Worm (Caenorhabditis elegans) whole organism, early embryonic: ENCODE data around the gene str-44.

Source experiments
- ama-1 ChIP-seq: fragments of 150-350 bp; optimal IDR thresholded peaks from 2 replicates; lab custom pipeline; 2014
- ceh-13 ChIP-seq: fragments of 200-800 bp; sonication (Bioruptor generic); optimal IDR thresholded peaks from 2 replicates; lab custom pipeline; 2018; ENCODE audit warnings: mild to moderate bottlenecking, missing genetic modification characterization, missing compliant biosample characterization
- hmbx-1 ChIP-seq: sonication (generic microtip); optimal IDR thresholded peaks from 2 replicates; lab custom pipeline; 2016; ENCODE audit warnings: mild to moderate bottlenecking, missing genetic modification characterization, missing compliant biosample characterization
- hnd-1 ChIP-seq: sonication (generic microtip); optimal IDR thresholded peaks from 2 replicates; lab custom pipeline; 2016; ENCODE audit warnings: missing genetic modification characterization, missing compliant biosample characterization
- sea-1 ChIP-seq: fragments of 200-800 bp; sonication (Bioruptor generic); conservative IDR thresholded peaks from 2 replicates; pipeline ENCODE4 v1.3.6; 2022; ENCODE audit warnings: missing genetic modification characterization, missing compliant biosample characterization
- tbx-11 ChIP-seq: fragments of 200-800 bp; sonication (Bioruptor generic); IDR thresholded peaks from 2 replicates; pipeline ENCODE4 v1.3.6; 2022; ENCODE audit warnings: missing genetic modification characterization, missing compliant biosample characterization
- tra-4 ChIP-seq: sonication (generic microtip); optimal IDR thresholded peaks from 2 replicates; lab custom pipeline; 2017; ENCODE audit warnings: missing genetic modification characterization, missing compliant biosample characterization

DNA sequence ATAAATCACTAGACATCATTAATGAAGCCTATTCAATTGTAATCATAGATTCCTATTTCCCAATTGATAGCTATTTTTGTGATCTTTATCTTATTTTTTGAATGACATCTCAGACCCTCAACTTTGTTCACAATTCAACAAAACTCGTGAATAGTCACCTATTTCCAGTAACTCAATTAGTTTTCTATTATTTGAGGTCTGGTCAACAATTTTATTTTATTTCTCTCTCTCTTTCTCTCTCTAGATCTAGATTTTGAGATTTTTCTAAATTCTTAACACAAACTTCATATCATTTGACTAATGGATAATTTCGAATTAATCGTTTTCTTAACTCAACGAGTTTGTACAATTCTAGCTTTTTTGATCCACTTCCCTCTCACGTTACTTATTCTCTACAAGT is 3.5 kb upstream of the str-44 start, which contains the start of gene str-1:
- no peak for TF ChIP-seq tra-4 (tag; lab: Kevin White, UChicago)
- TF ChIP-seq ama-1 (lab: Kevin White, UChicago) = no peak
- no peak for TF ChIP-seq tbx-11
- no peak for TF ChIP-seq ceh-13 (GFP tag; lab: Kevin White, UChicago)
- TF ChIP-seq sea-1 = no peak
- TF ChIP-seq hmbx-1 (tag; lab: Kevin White, UChicago) = no peak
- no peak for TF ChIP-seq hnd-1 (tag; lab: Kevin White, UChicago)
